Fruit fly (Drosophila melanogaster): ENCODE results near the gene vn.
A peak's percentile ranks its signal among the peaks of the same experiment; 100 is the strongest.

vn gene

DNA sequence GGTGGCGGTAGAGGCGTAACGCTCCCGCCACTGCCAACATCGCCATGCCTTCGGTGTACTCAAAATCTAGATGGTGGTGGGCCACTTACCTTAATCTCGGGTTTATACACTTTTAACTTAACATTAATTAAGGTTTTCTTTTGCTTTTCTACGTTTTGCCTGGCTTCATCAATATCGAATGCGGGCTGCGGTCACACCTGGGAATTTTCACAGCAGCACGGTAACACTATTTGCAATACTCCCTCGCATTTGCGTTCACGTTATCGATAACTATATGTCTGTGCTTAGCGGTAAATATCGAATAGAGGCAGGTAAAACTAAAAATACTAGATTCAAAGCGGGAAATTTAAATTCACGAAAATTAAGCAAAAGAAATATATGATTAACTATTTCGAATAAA is 51.5 kb downstream of the vn start, which contains the start of gene Bre1 (continued):
- TF ChIP-seq dmrt11E (tag; optimal IDR thresholded peaks at IDR 0.05) (no peak), CG3995 (GFP tag; optimal IDR thresholded peaks at IDR 0.05) (peak; percentile 55), CG11093 (GFP tag; IDR thresholded peaks at IDR 0.05) (no peak), ab (GFP tag; optimal IDR thresholded peaks at IDR 0.05) (no peak), Hr51 (GFP tag; optimal IDR thresholded peaks at IDR 0.05) (no peak), D (optimal IDR thresholded peaks at IDR 0.05) (no peak), D (GFP tag; optimal IDR thresholded peaks at IDR 0.05) (no peak), gt (GFP tag; IDR thresholded peaks at IDR 0.05) (no peak), Dref (GFP tag; IDR thresholded peaks at IDR 0.05) (peak; percentile 97), nau (GFP tag; optimal IDR thresholded peaks at IDR 0.05) (no peak), wor (GFP tag; IDR thresholded peaks at IDR 0.05) (no peak), cas (GFP tag; IDR thresholded peaks at IDR 0.05) (no peak), fd3F (GFP tag; optimal IDR thresholded peaks at IDR 0.05) (no peak), CG17612 (GFP tag; IDR thresholded peaks at IDR 0.05) (no peak), ewg (GFP tag; optimal IDR thresholded peaks at IDR 0.05) (no peak), psq (GFP tag; optimal IDR thresholded peaks at IDR 0.05) (no peak), CG9215 (GFP tag; IDR thresholded peaks at IDR 0.05) (no peak), CG14667 (GFP tag; IDR thresholded peaks at IDR 0.05) (no peak), emc (GFP tag; optimal IDR thresholded peaks at IDR 0.05) (no peak), Myb (GFP tag; optimal IDR thresholded peaks at IDR 0.05) (peak; percentile 31), YL-1 (GFP tag; optimal IDR thresholded peaks at IDR 0.05) (peak; percentile 74), stc (GFP tag; IDR thresholded peaks at IDR 0.05) (no peak), chm (GFP tag; IDR thresholded peaks at IDR 0.05) (no peak), gce (GFP tag; IDR thresholded peaks at IDR 0.05) (no peak), CG15073 (GFP tag; optimal IDR thresholded peaks at IDR 0.05) (no peak), vvl (GFP tag; IDR thresholded peaks at IDR 0.05) (0 out of 2 replicates have a peak, but pooled peaks have one; percentile 22), nmo (GFP tag; optimal IDR thresholded peaks at IDR 0.05) (peak; percentile 55), HHEX (GFP tag; optimal IDR thresholded peaks at IDR 0.05) (no peak), crc (GFP tag; optimal IDR thresholded peaks at IDR 0.05) (no peak), CG13624 (GFP tag; optimal IDR thresholded peaks at IDR 0.05) (no peak), disco-r (GFP tag; optimal IDR thresholded peaks at IDR 0.05) (no peak), CG12744 (GFP tag; optimal IDR thresholded peaks at IDR 0.05) (no peak), Asciz (GFP tag; optimal IDR thresholded peaks at IDR 0.05) (no peak), Fer2 (tag; optimal IDR thresholded peaks at IDR 0.05) (no peak), ro (GFP tag; IDR thresholded peaks at IDR 0.05) (no peak), CG12104 (GFP tag; optimal IDR thresholded peaks at IDR 0.05) (no peak), bbx (GFP tag; IDR thresholded peaks at IDR 0.05; ENCODE audit: partially characterized antibody) (peak; percentile 85), CG11696 (GFP tag; IDR thresholded peaks at IDR 0.05) (no peak), CG10209 (GFP tag; optimal IDR thresholded peaks at IDR 0.05) (no peak), Xbp1 (GFP tag; optimal IDR thresholded peaks at IDR 0.05) (no peak), CG17328 (GFP tag; IDR thresholded peaks at IDR 0.05) (no peak), CG10147 (GFP tag; optimal IDR thresholded peaks at IDR 0.05) (peak; percentile 15), sr (GFP tag; IDR thresholded peaks at IDR 0.05) (no peak), CG31224 (GFP tag; IDR thresholded peaks at IDR 0.05) (no peak), CG11398 (GFP tag; optimal IDR thresholded peaks at IDR 0.05) (no peak), sna (GFP tag; IDR thresholded peaks at IDR 0.05; ENCODE audit: partially characterized antibody) (peak; percentile 76; the same call in 1 of the 2 replicates), Hsf (GFP tag; optimal IDR thresholded peaks at IDR 0.05) (no peak), Dp (GFP tag; optimal IDR thresholded peaks at IDR 0.05) (peak; percentile 95), CG12659 (GFP tag; optimal IDR thresholded peaks at IDR 0.05) (peak; percentile 64), CG5245 (GFP tag; optimal IDR thresholded peaks at IDR 0.05) (no peak), Ptx1 (GFP tag; IDR thresholded peaks at IDR 0.05) (no peak), CHES-1-like (GFP tag; optimal IDR thresholded peaks at IDR 0.05) (no peak), CG30403 (GFP tag; optimal IDR thresholded peaks at IDR 0.05) (no peak)

All from whole organism, embryonic.